Fruit fly (Drosophila melanogaster): ENCODE data around the gene CG17593.

The CG17593 gene

dm6 chr2L:3475168-3475567 lies 39.5 kb upstream of the CG17593 start:
- TF ChIP-seq CG16779 (tag; optimal IDR thresholded peaks at IDR 0.05) (no peak), Eip78C (GFP tag) (peak; percentile 81), cyc (GFP tag; optimal IDR thresholded peaks at IDR 0.05) (peak; percentile 15), Ets21C (GFP tag; optimal IDR thresholded peaks at IDR 0.05) (no peak), spab (GFP tag; optimal IDR thresholded peaks at IDR 0.05) (no peak), lz (GFP tag; optimal IDR thresholded peaks at IDR 0.05) (peak; percentile 28), topi (GFP tag; optimal IDR thresholded peaks at IDR 0.05) (peak; percentile 27), CG34406 (GFP tag; optimal IDR thresholded peaks at IDR 0.05) (no peak), svp (GFP tag) (peak; percentile 99), dsx (GFP tag; optimal IDR thresholded peaks at IDR 0.05; ENCODE audit: poor library complexity, severe bottlenecking) (no peak), esn (GFP tag; optimal IDR thresholded peaks at IDR 0.05) (peak; percentile 56), Hr38 (GFP tag; optimal IDR thresholded peaks at IDR 0.05) (no peak), fd85E (GFP tag; optimal IDR thresholded peaks at IDR 0.05) (no peak), CG6163 (GFP tag; IDR thresholded peaks at IDR 0.05) (no peak), CG8119 (GFP tag; IDR thresholded peaks at IDR 0.05) (no peak), vri (GFP tag; optimal IDR thresholded peaks at IDR 0.05) (no peak), salr (GFP tag; optimal IDR thresholded peaks at IDR 0.05) (no peak), Met (GFP tag; optimal IDR thresholded peaks at IDR 0.05) (no peak), Eip93F (GFP tag; optimal IDR thresholded peaks at IDR 0.05) (no peak), eg (GFP tag; IDR thresholded peaks at IDR 0.05) (no peak), CG6792 (GFP tag; optimal IDR thresholded peaks at IDR 0.05) (no peak), CG7368 (GFP tag; optimal IDR thresholded peaks at IDR 0.05) (no peak), CG31627 (GFP tag; optimal IDR thresholded peaks at IDR 0.05) (peak; percentile 18), CG6808 (GFP tag; optimal IDR thresholded peaks at IDR 0.05) (no peak), Hr4 (GFP tag; optimal IDR thresholded peaks at IDR 0.05) (no peak), Hr39 (GFP tag; optimal IDR thresholded peaks at IDR 0.05) (peak; percentile 5), OdsH (GFP tag; optimal IDR thresholded peaks at IDR 0.05) (no peak), CG8632 (GFP tag; optimal IDR thresholded peaks at IDR 0.05) (no peak), dac (GFP tag; optimal IDR thresholded peaks at IDR 0.05) (no peak), acj6 (GFP tag; optimal IDR thresholded peaks at IDR 0.05) (peak; percentile 2), CG8319 (GFP tag; optimal IDR thresholded peaks at IDR 0.05) (no peak), fkh (GFP tag; optimal IDR thresholded peaks at IDR 0.05) (no peak), Sox14 (GFP tag; optimal IDR thresholded peaks at IDR 0.05) (no peak), CG6276 (GFP tag; optimal IDR thresholded peaks at IDR 0.05) (no peak), Eip75B (GFP tag; optimal IDR thresholded peaks at IDR 0.05) (no peak), ss (GFP tag; optimal IDR thresholded peaks at IDR 0.05) (no peak), Blimp-1 (GFP tag; optimal IDR thresholded peaks at IDR 0.05) (no peak), CG3919 (GFP tag; optimal IDR thresholded peaks at IDR 0.05) (no peak), CG11762 (GFP tag; optimal IDR thresholded peaks at IDR 0.05; ENCODE audit: insufficient read depth) (no peak), CG1621 (tag; optimal IDR thresholded peaks at IDR 0.05) (no peak), CG11902 (GFP tag; optimal IDR thresholded peaks at IDR 0.05) (no peak), CG6854 (GFP tag; optimal IDR thresholded peaks at IDR 0.05) (no peak), CG10669 (GFP tag; optimal IDR thresholded peaks at IDR 0.05) (peak; percentile 2), CG11294 (GFP tag; IDR thresholded peaks at IDR 0.05) (no peak), CG4318 (GFP tag; optimal IDR thresholded peaks at IDR 0.05) (no peak), CG10631 (GFP tag; optimal IDR thresholded peaks at IDR 0.05) (no peak), pdm3 (GFP tag; optimal IDR thresholded peaks at IDR 0.05) (no peak), Gug (GFP tag; IDR thresholded peaks at IDR 0.05) (no peak), fd59A (GFP tag; optimal IDR thresholded peaks at IDR 0.05) (no peak), CG3032 (tag; optimal IDR thresholded peaks at IDR 0.05) (peak; percentile 17), CG32006 (GFP tag; optimal IDR thresholded peaks at IDR 0.05) (no peak), net (GFP tag; optimal IDR thresholded peaks at IDR 0.05) (no peak), achi (GFP tag; optimal IDR thresholded peaks at IDR 0.05) (no peak)

All from whole organism, prepupa.